Fruit fly (Drosophila melanogaster): ENCODE data around the gene Ssb-c31a.

Gene Ssb-c31a

DNA sequence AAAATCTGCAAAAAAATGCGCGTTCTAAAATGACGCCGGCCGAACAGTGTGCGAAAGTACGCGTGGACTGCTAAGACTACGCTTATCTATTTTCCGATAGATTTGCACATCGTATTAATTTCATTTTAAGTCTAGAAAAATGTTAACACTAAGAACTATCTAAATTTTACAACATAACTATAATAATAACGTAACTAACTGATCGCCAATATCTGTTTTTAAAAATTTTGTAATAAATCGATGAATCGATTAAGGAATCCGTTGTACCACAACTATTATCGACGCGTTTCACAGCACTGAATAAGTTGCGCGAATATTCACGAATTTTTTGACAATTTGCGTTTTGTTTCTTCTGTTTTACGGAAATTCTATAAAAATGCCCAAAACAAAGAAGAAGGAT, at the start of gene Ssb-c31a (continued):
- peak in 1 of 2 experiments; percentile 21 for TF ChIP-seq tll (GFP tag; optimal IDR thresholded peaks at IDR 0.05)
- peak; percentile 69 for TF ChIP-seq Xbp1 (GFP tag; optimal IDR thresholded peaks at IDR 0.05)
- TF ChIP-seq cad (GFP tag; optimal IDR thresholded peaks at IDR 0.05): no peak
- peak; percentile 64 for TF ChIP-seq CG34376 (GFP tag; optimal IDR thresholded peaks at IDR 0.05)
- TF ChIP-seq hb (GFP tag; IDR thresholded peaks at IDR 0.05; ENCODE audit: partially characterized antibody): peak; percentile 27; the same call in 1 of the 3 replicates
- TF ChIP-seq ewg (GFP tag; optimal IDR thresholded peaks at IDR 0.05): peak; percentile 24
- 0 out of 2 replicates have a peak, but pooled peaks have one; percentile 43 for TF ChIP-seq ttk (GFP tag; IDR thresholded peaks at IDR 0.05)
- peak; percentile 71 for TF ChIP-seq CG14710 (tag; optimal IDR thresholded peaks at IDR 0.05)
- no peak for TF ChIP-seq Jarid2 (GFP tag; optimal IDR thresholded peaks at IDR 0.05)
- no peak for TF ChIP-seq CG7928 (GFP tag; optimal IDR thresholded peaks at IDR 0.05)
- peak; percentile 55 for TF ChIP-seq bcd (GFP tag; optimal IDR thresholded peaks at IDR 0.05)
- peak; percentile 22 for TF ChIP-seq Antp (GFP tag; optimal IDR thresholded peaks at IDR 0.05)
- peak; percentile 48 for TF ChIP-seq CG9817 (tag; optimal IDR thresholded peaks at IDR 0.05)
- peak; percentile 44 for TF ChIP-seq CG1647 (GFP tag; optimal IDR thresholded peaks at IDR 0.05)
- peak; percentile 22 for TF ChIP-seq repo (GFP tag; optimal IDR thresholded peaks at IDR 0.05)
- TF ChIP-seq CG2202 (tag; optimal IDR thresholded peaks at IDR 0.05): no peak
- peak; percentile 38 for TF ChIP-seq unpg (GFP tag; optimal IDR thresholded peaks at IDR 0.05)
- TF ChIP-seq gt (GFP tag; IDR thresholded peaks at IDR 0.05): no peak
- no peak for TF ChIP-seq jing (GFP tag; optimal IDR thresholded peaks at IDR 0.05)
- TF ChIP-seq Rx (GFP tag; IDR thresholded peaks at IDR 0.05): no peak
- peak; percentile 35; the same call in 1 of the 2 replicates for TF ChIP-seq Ptx1 (GFP tag; IDR thresholded peaks at IDR 0.05)
- TF ChIP-seq ems (GFP tag; optimal IDR thresholded peaks at IDR 0.05): peak; percentile 42
- TF ChIP-seq slp2 (GFP tag; optimal IDR thresholded peaks at IDR 0.05): peak; percentile 25
- no peak for TF ChIP-seq ssp (GFP tag; IDR thresholded peaks at IDR 0.05)
- TF ChIP-seq CG10321 (GFP tag; IDR thresholded peaks at IDR 0.05): no peak
- peak; percentile 37 for TF ChIP-seq CG13123 (GFP tag; optimal IDR thresholded peaks at IDR 0.05)
- TF ChIP-seq CG10543 (GFP tag; optimal IDR thresholded peaks at IDR 0.05): peak; percentile 51
- no peak for TF ChIP-seq fru (optimal IDR thresholded peaks at IDR 0.05)
- peak; percentile 84 for TF ChIP-seq Sry-δ (GFP tag; optimal IDR thresholded peaks at IDR 0.05)
- peak; percentile 63; the same call in 1 of the 2 replicates for TF ChIP-seq sna (GFP tag; IDR thresholded peaks at IDR 0.05; ENCODE audit: partially characterized antibody)
- no peak; the same call in 1 of the 2 replicates for TF ChIP-seq klu (GFP tag; IDR thresholded peaks at IDR 0.05)
- no peak for TF ChIP-seq Bdp1 (GFP tag; optimal IDR thresholded peaks at IDR 0.05)
- peak; percentile 40; the same call in 1 of the 2 replicates for TF ChIP-seq Atf6 (GFP tag; IDR thresholded peaks at IDR 0.05)
- no peak for TF ChIP-seq bowl (GFP tag; IDR thresholded peaks at IDR 0.05)
- TF ChIP-seq usp (GFP tag; optimal IDR thresholded peaks at IDR 0.05): no peak
- no peak for TF ChIP-seq CG11085 (GFP tag; IDR thresholded peaks at IDR 0.05)
- TF ChIP-seq Oaz (GFP tag; IDR thresholded peaks at IDR 0.05): no peak
- peak; percentile 6 for TF ChIP-seq CG10654 (GFP tag; optimal IDR thresholded peaks at IDR 0.05)
- TF ChIP-seq Dad (GFP tag; optimal IDR thresholded peaks at IDR 0.05): peak; percentile 57
- TF ChIP-seq cato (GFP tag; optimal IDR thresholded peaks at IDR 0.05; ENCODE audit: borderline replicate concordance): peak; percentile 11
- no peak for TF ChIP-seq CTCF (GFP tag; optimal IDR thresholded peaks at IDR 0.05)
- TF ChIP-seq dan (GFP tag; IDR thresholded peaks at IDR 0.05): no peak
- TF ChIP-seq wor (GFP tag; IDR thresholded peaks at IDR 0.05): no peak
- peak; percentile 67 for TF ChIP-seq Max (GFP tag; optimal IDR thresholded peaks at IDR 0.05)
- 0 out of 4 replicates have a peak, but pooled peaks have one; percentile 47 for TF ChIP-seq chinmo (GFP tag; IDR thresholded peaks at IDR 0.05; ENCODE audit: partially characterized antibody)
- peak; percentile 15; the same call in 1 of the 2 replicates for TF ChIP-seq Adf1 (GFP tag; IDR thresholded peaks at IDR 0.05)
- peak; percentile 71 for TF ChIP-seq sug (tag; optimal IDR thresholded peaks at IDR 0.05)
- TF ChIP-seq Mad (GFP tag; optimal IDR thresholded peaks at IDR 0.05): peak; percentile 58
- peak; percentile 42; the same call in 1 of the 2 replicates for TF ChIP-seq al (GFP tag; IDR thresholded peaks at IDR 0.05)
- no peak for TF ChIP-seq Eip74EF (GFP tag; optimal IDR thresholded peaks at IDR 0.05)
- TF ChIP-seq CG11695 (GFP tag; IDR thresholded peaks at IDR 0.05): no peak
- no peak for TF ChIP-seq sr (GFP tag; IDR thresholded peaks at IDR 0.05)

Measured in whole organism, embryonic.